Fruit fly (Drosophila melanogaster): ENCODE data around the gene nej.

nej gene

DNA sequence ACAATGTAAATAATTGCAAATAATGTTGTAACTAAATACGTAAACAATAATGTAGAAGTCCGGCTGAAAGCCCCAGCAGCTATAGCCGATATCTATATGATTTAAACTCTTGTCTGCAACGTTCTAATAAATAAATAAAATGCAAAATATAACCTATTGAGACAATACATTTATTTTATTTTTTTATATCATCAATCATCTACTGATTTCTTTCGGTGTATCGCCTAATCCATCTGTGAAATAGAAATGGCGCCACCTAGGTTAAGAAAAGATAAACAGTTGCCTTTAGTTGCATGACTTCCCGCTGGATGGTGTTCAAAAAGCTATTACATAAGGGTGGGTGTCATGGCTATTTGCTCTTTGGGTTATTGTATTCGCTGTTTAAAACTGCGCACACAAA lies 757 bp upstream of the nej start (continued):
- TF ChIP-seq tin (GFP tag; optimal IDR thresholded peaks at IDR 0.05) (peak; percentile 90), CG15696 (tag; optimal IDR thresholded peaks at IDR 0.05) (peak; percentile 95), CG1233 (GFP tag; optimal IDR thresholded peaks at IDR 0.05) (peak; percentile 95), abd-A (tag; optimal IDR thresholded peaks at IDR 0.05) (peak; percentile 50), slou (GFP tag; optimal IDR thresholded peaks at IDR 0.05) (peak; percentile 74), scrt (GFP tag; optimal IDR thresholded peaks at IDR 0.05) (peak; percentile 92), Mad (GFP tag; optimal IDR thresholded peaks at IDR 0.05) (peak; percentile 87), ab (GFP tag; optimal IDR thresholded peaks at IDR 0.05) (peak; percentile 50), pho (GFP tag; optimal IDR thresholded peaks at IDR 0.05) (peak; percentile 87), yki (optimal IDR thresholded peaks at IDR 0.05) (peak; percentile 9), Xbp1 (GFP tag; optimal IDR thresholded peaks at IDR 0.05) (peak; percentile 91), CG10654 (GFP tag; optimal IDR thresholded peaks at IDR 0.05) (peak; percentile 83), z (GFP tag; IDR thresholded peaks at IDR 0.05) (peak; percentile 59; the same call in 1 of the 3 replicates), Doc3 (GFP tag; IDR thresholded peaks at IDR 0.05; ENCODE audit: partially characterized antibody) (no peak), CG17568 (GFP tag; optimal IDR thresholded peaks at IDR 0.05) (peak; percentile 96), da (GFP tag; optimal IDR thresholded peaks at IDR 0.05) (peak; percentile 78), trem (tag; optimal IDR thresholded peaks at IDR 0.05) (peak; percentile 94), cato (GFP tag; optimal IDR thresholded peaks at IDR 0.05; ENCODE audit: borderline replicate concordance) (peak; percentile 69), CG13287 (GFP tag; IDR thresholded peaks at IDR 0.05; ENCODE audit: partially characterized antibody) (no peak; the same call in 1 of the 2 replicates), Optix (GFP tag; IDR thresholded peaks at IDR 0.05) (peak; percentile 79), CG9727 (GFP tag; optimal IDR thresholded peaks at IDR 0.05) (peak; percentile 97), CG10543 (GFP tag; optimal IDR thresholded peaks at IDR 0.05) (peak; percentile 94), CG32772 (GFP tag; IDR thresholded peaks at IDR 0.05) (peak; percentile 86), so (GFP tag; IDR thresholded peaks at IDR 0.05) (peak; percentile 96), CG2202 (tag; optimal IDR thresholded peaks at IDR 0.05) (peak; percentile 93), bigmax (GFP tag; optimal IDR thresholded peaks at IDR 0.05) (peak; percentile 66), gcm (GFP tag; optimal IDR thresholded peaks at IDR 0.05) (peak; percentile 98), gro (GFP tag; optimal IDR thresholded peaks at IDR 0.05) (peak; percentile 84), Oaz (GFP tag; IDR thresholded peaks at IDR 0.05) (peak; percentile 92), Mes4 (GFP tag; optimal IDR thresholded peaks at IDR 0.05) (peak; percentile 78), CG17328 (GFP tag; IDR thresholded peaks at IDR 0.05) (peak; percentile 96), CG17912 (GFP tag; optimal IDR thresholded peaks at IDR 0.05) (peak; percentile 80), ttk (GFP tag; IDR thresholded peaks at IDR 0.05) (peak; percentile 90), nom (GFP tag; optimal IDR thresholded peaks at IDR 0.05) (peak; percentile 94), MTF-1 (GFP tag; optimal IDR thresholded peaks at IDR 0.05; ENCODE audit: borderline replicate concordance) (peak; percentile 89), kni (GFP tag; optimal IDR thresholded peaks at IDR 0.05) (peak; percentile 76), unpg (GFP tag; optimal IDR thresholded peaks at IDR 0.05) (peak; percentile 97), CG31365 (tag; optimal IDR thresholded peaks at IDR 0.05) (peak; percentile 87), Lhr (GFP tag; optimal IDR thresholded peaks at IDR 0.05) (peak; percentile 91), CG7271 (tag; optimal IDR thresholded peaks at IDR 0.05) (peak; percentile 89), CG6765 (GFP tag; optimal IDR thresholded peaks at IDR 0.05) (peak; percentile 96), CkIIα-i1 (GFP tag; IDR thresholded peaks at IDR 0.05) (peak; percentile 82), chm (GFP tag; IDR thresholded peaks at IDR 0.05) (peak; percentile 96), ac (GFP tag; optimal IDR thresholded peaks at IDR 0.05) (peak; percentile 94), cad (GFP tag; optimal IDR thresholded peaks at IDR 0.05) (no peak), psq (GFP tag; optimal IDR thresholded peaks at IDR 0.05) (peak; percentile 81), gsb (GFP tag; IDR thresholded peaks at IDR 0.05) (peak; percentile 93), hb (GFP tag; IDR thresholded peaks at IDR 0.05; ENCODE audit: partially characterized antibody) (no peak), CG14441 (GFP tag; IDR thresholded peaks at IDR 0.05) (peak; percentile 88), vfl (GFP tag; optimal IDR thresholded peaks at IDR 0.05) (peak; percentile 82), fd102C (GFP tag; optimal IDR thresholded peaks at IDR 0.05) (peak; percentile 92)

Measured in whole organism, embryonic.